Fruit fly (Drosophila melanogaster) whole organism, embryonic: Measurements from ENCODE around the gene brat.

Experiments used
- CG13624 ChIP-seq: fragments of 200-800 bp; sonication (Bioruptor generic); optimal IDR thresholded peaks from 2 replicates; lab custom pipeline; 2016; ENCODE audit warnings: missing biosample characterization, missing genetic modification characterization
- CG17359 ChIP-seq: fragments of 200-800 bp; sonication (Bioruptor generic); optimal IDR thresholded peaks from 3 replicates; lab custom pipeline; 2018; ENCODE audit warnings: missing biosample characterization, mild to moderate bottlenecking, missing genetic modification characterization, moderate library complexity
- CG6765 ChIP-seq: fragments of 200-800 bp; sonication (Bioruptor generic); optimal IDR thresholded peaks from 3 replicates; lab custom pipeline; 2017; ENCODE audit warnings: missing biosample characterization, mild to moderate bottlenecking, missing genetic modification characterization
- CG9797 ChIP-seq: fragments of 200-800 bp; sonication (Bioruptor generic); optimal IDR thresholded peaks from 3 replicates; lab custom pipeline; 2018; ENCODE audit warnings: missing biosample characterization, mild to moderate bottlenecking, missing genetic modification characterization
- CoRest ChIP-seq: fragments of 200-800 bp; sonication (Bioruptor generic); optimal IDR thresholded peaks from 3 replicates; lab custom pipeline; 2018; ENCODE audit warnings: missing biosample characterization, mild to moderate bottlenecking, missing genetic modification characterization, moderate library complexity
- en ChIP-seq: fragments of 200-800 bp; sonication (Bioruptor generic); optimal IDR thresholded peaks from 2 replicates; lab custom pipeline; 2016; ENCODE audit warnings: missing biosample characterization, missing genetic modification characterization
- pita ChIP-seq: fragments of 200-800 bp; sonication (Bioruptor generic); optimal IDR thresholded peaks from 2 replicates; lab custom pipeline; 2017; ENCODE audit warnings: missing biosample characterization, mild to moderate bottlenecking, missing genetic modification characterization
- so ChIP-seq: fragments of 200-800 bp; sonication (Bioruptor generic); IDR thresholded peaks from 3 replicates; pipeline ENCODE4 v1.3.6; 2022; ENCODE audit warnings: missing biosample characterization, missing genetic modification characterization

dm6 chr2L:19133465-19134365, at the start of gene brat:
- TF ChIP-seq CG6765 (GFP tag; lab: Kevin White, UChicago) (no peak), so (GFP tag; lab: Robert Waterston, UW) (no peak), CG17359 (tag; lab: Kevin White, UChicago) (no peak), en (GFP tag; lab: Kevin White, UChicago) (peak; percentile 14), pita (GFP tag; lab: Kevin White, UChicago) (no peak), CG13624 (GFP tag; lab: Kevin White, UChicago) (peak; percentile 47), CoRest (peak; percentile 75), CG9797 (peak; percentile 27)
